Fruit fly (Drosophila melanogaster) whole organism: ENCODE measurements around the gene Kdm2.
A peak's percentile ranks its signal among the peaks of the same experiment; 100 is the strongest.

ENCODE experiments used
- CG8478 ChIP-seq: fragments of >200 bp; optimal IDR thresholded peaks from 2 replicates; lab custom pipeline; 2018; ENCODE audit warnings: inconsistent platforms
- Dll ChIP-seq: fragments of >200 bp; optimal IDR thresholded peaks from 2 replicates; lab custom pipeline; 2017
- pan ChIP-seq: fragments of >200 bp; optimal IDR thresholded peaks from 2 replicates; lab custom pipeline; 2017
- psq ChIP-seq: fragments of >200 bp; optimal IDR thresholded peaks from 2 replicates; lab custom pipeline; 2017

dm6 chr3R:9053021-9053420 is 726 bp downstream of the Kdm2 start:
- TF ChIP-seq psq (lab: Kevin White, UChicago): no peak
- no peak for TF ChIP-seq CG8478 (lab: Kevin White, UChicago)
- no peak for TF ChIP-seq pan (lab: Kevin White, UChicago)
- peak; percentile 93 for TF ChIP-seq Dll (lab: Kevin White, UChicago)
